Fruit fly (Drosophila melanogaster) whole organism, pupa: ENCODE data around the gene Hsp67Bc.

Source experiments
- CG10348 ChIP-seq: fragments of 200-800 bp; sonication (Bioruptor generic); IDR thresholded peaks from 2 replicates; pipeline ENCODE4 v1.3.6; 2022; ENCODE audit warnings: missing biosample characterization, missing genetic modification characterization
- CG12605 ChIP-seq: fragments of 200-800 bp; sonication (Bioruptor generic); IDR thresholded peaks from 2 replicates; pipeline ENCODE4 v1.3.6; 2022; ENCODE audit warnings: missing biosample characterization, missing genetic modification characterization
- CG13204 ChIP-seq: fragments of 200-800 bp; sonication (Bioruptor generic); optimal IDR thresholded peaks from 2 replicates; lab custom pipeline; 2018; ENCODE audit warnings: missing biosample characterization, mild to moderate bottlenecking, missing genetic modification characterization, moderate library complexity
- CG14655 ChIP-seq: fragments of 200-800 bp; sonication (Bioruptor generic); optimal IDR thresholded peaks from 3 replicates; lab custom pipeline; 2017; ENCODE audit warnings: mild to moderate bottlenecking, missing biosample characterization, missing genetic modification reagents, missing genetic modification characterization
- CG15710 ChIP-seq: fragments of 200-800 bp; sonication (Bioruptor generic); optimal IDR thresholded peaks from 2 replicates; lab custom pipeline; 2018; ENCODE audit warnings: missing biosample characterization, mild to moderate bottlenecking, missing genetic modification characterization, moderate library complexity
- CG17806 ChIP-seq: fragments of 200-800 bp; sonication (Bioruptor generic); optimal IDR thresholded peaks from 2 replicates; lab custom pipeline; 2018; ENCODE audit warnings: missing biosample characterization, mild to moderate bottlenecking, missing genetic modification characterization, moderate library complexity
- CG32121 ChIP-seq: fragments of 200-800 bp; sonication (Bioruptor generic); IDR thresholded peaks from 2 replicates; pipeline ENCODE4 v1.3.6; 2022; ENCODE audit warnings: missing biosample characterization, missing genetic modification characterization
- CG34367 ChIP-seq: fragments of 200-800 bp; sonication (Bioruptor generic); optimal IDR thresholded peaks from 2 replicates; lab custom pipeline; 2018; ENCODE audit warnings: missing biosample characterization, mild to moderate bottlenecking, missing genetic modification characterization
- CG4496 ChIP-seq: fragments of 200-800 bp; sonication (Bioruptor generic); IDR thresholded peaks from 3 replicates; pipeline ENCODE4 v1.3.6; 2022; ENCODE audit warnings: missing biosample characterization, missing genetic modification characterization
- CG8159 ChIP-seq: fragments of 200-800 bp; sonication (Bioruptor generic); optimal IDR thresholded peaks from 3 replicates; lab custom pipeline; 2018; ENCODE audit warnings: missing biosample characterization, mild to moderate bottlenecking, missing genetic modification characterization, moderate library complexity
- CG8301 ChIP-seq: fragments of 200-800 bp; sonication (Bioruptor generic); optimal IDR thresholded peaks from 2 replicates; lab custom pipeline; 2018; ENCODE audit warnings: missing biosample characterization, mild to moderate bottlenecking, missing genetic modification characterization
- CG9948 ChIP-seq: fragments of 200-800 bp; sonication (Bioruptor generic); optimal IDR thresholded peaks from 2 replicates; lab custom pipeline; 2018; ENCODE audit warnings: missing biosample characterization, mild to moderate bottlenecking, missing genetic modification characterization, moderate library complexity
- D1 ChIP-seq: fragments of 200-800 bp; sonication (Bioruptor generic); optimal IDR thresholded peaks from 2 replicates; lab custom pipeline; 2018; ENCODE audit warnings: missing biosample characterization, mild to moderate bottlenecking, missing genetic modification characterization, moderate library complexity
- EcR ChIP-seq: fragments of 200-800 bp; sonication (Bioruptor generic); optimal IDR thresholded peaks from 3 replicates; lab custom pipeline; 2019; ENCODE audit warnings: missing biosample characterization, missing genetic modification characterization, mild to moderate bottlenecking, moderate library complexity, missing genetic modification reagents
- Ets98B ChIP-seq: fragments of 200-800 bp; sonication (Bioruptor generic); IDR thresholded peaks from 2 replicates; pipeline ENCODE4 v1.3.6; 2022; ENCODE audit warnings: missing biosample characterization, missing genetic modification characterization
- Pif1A ChIP-seq: fragments of 200-800 bp; sonication (Bioruptor generic); optimal IDR thresholded peaks from 3 replicates; lab custom pipeline; 2016; ENCODE audit warnings: missing biosample characterization, missing genetic modification characterization
- Pif1B ChIP-seq: fragments of 200-800 bp; sonication (Bioruptor generic); optimal IDR thresholded peaks from 3 replicates; lab custom pipeline; 2016; ENCODE audit warnings: missing biosample characterization, missing genetic modification characterization
- Snoo ChIP-seq: fragments of 200-800 bp; sonication (Bioruptor generic); optimal IDR thresholded peaks from 3 replicates; lab custom pipeline; 2017; ENCODE audit warnings: missing biosample characterization, mild to moderate bottlenecking, missing genetic modification characterization, inconsistent platforms
- fd96Ca ChIP-seq: fragments of 200-800 bp; sonication (Bioruptor generic); IDR thresholded peaks from 3 replicates; pipeline ENCODE4 v1.3.6; 2022; ENCODE audit warnings: missing biosample characterization, missing genetic modification characterization
- gl ChIP-seq: fragments of 200-800 bp; sonication (Bioruptor generic); optimal IDR thresholded peaks from 2 replicates; lab custom pipeline; 2018; ENCODE audit warnings: missing biosample characterization, mild to moderate bottlenecking, missing genetic modification characterization
- rn ChIP-seq: fragments of 200-800 bp; sonication (Bioruptor generic); IDR thresholded peaks from 2 replicates; pipeline ENCODE4 v1.3.6; 2022; ENCODE audit warnings: missing biosample characterization, missing genetic modification characterization

Gene Hsp67Bc

dm6 chr3L:9345157-9345556, 27.1 kb downstream of the Hsp67Bc start:
- TF ChIP-seq CG4496 (GFP tag; lab: Robert Waterston, UW) (no peak), Pif1B (GFP tag; lab: Kevin White, UChicago) (no peak), Ets98B (GFP tag; lab: Robert Waterston, UW) (no peak), CG8301 (tag; lab: Kevin White, UChicago) (no peak), gl (tag; lab: Kevin White, UChicago) (no peak), CG32121 (GFP tag; lab: Robert Waterston, UW) (no peak), Snoo (tag; lab: Kevin White, UChicago) (no peak), CG15710 (tag; lab: Kevin White, UChicago) (no peak), Pif1A (GFP tag; lab: Kevin White, UChicago) (no peak)

- TF ChIP-seq CG12605 (GFP tag; lab: Robert Waterston, UW) (no peak), fd96Ca (GFP tag; lab: Robert Waterston, UW) (no peak), CG14655 (no peak), CG9948 (no peak), CG8159 (tag; lab: Kevin White, UChicago) (no peak), CG13204 (no peak), CG32121 (GFP tag; lab: Robert Waterston, UW) (no peak), gl (tag; lab: Kevin White, UChicago) (no peak), CG17806 (tag; lab: Kevin White, UChicago) (no peak), CG4496 (GFP tag; lab: Robert Waterston, UW) (no peak), D1 (no peak), Pif1B (GFP tag; lab: Kevin White, UChicago) (no peak), CG34367 (tag; lab: Kevin White, UChicago) (no peak), Ets98B (GFP tag; lab: Robert Waterston, UW) (no peak)
- TF ChIP-seq, all 21 proteins: peak for 0
Observed at dm6 chr3L:9343963-9344362, 28.3 kb downstream of the Hsp67Bc start.

- TF ChIP-seq gl (tag; lab: Kevin White, UChicago) (no peak), CG4496 (GFP tag; lab: Robert Waterston, UW) (peak; percentile 74)
Observed at dm6 chr3L:9340839-9341238, 31.5 kb downstream of the Hsp67Bc start.

dm6 chr3L:9340232-9340631, 32.1 kb downstream of the Hsp67Bc start:
- TF ChIP-seq CG8159 (tag; lab: Kevin White, UChicago) (no peak), D1 (no peak), CG9948 (no peak), CG12605 (GFP tag; lab: Robert Waterston, UW) (peak; percentile 55; the same call in 1 of the 2 replicates), CG14655 (no peak), CG34367 (tag; lab: Kevin White, UChicago) (no peak), CG13204 (no peak), rn (GFP tag; lab: Robert Waterston, UW) (no peak), CG10348 (no peak), fd96Ca (GFP tag; lab: Robert Waterston, UW) (peak; percentile 17; the same call in 1 of the 3 replicates), gl (tag; lab: Kevin White, UChicago) (no peak), CG17806 (tag; lab: Kevin White, UChicago) (no peak), CG32121 (GFP tag; lab: Robert Waterston, UW) (no peak), Ets98B (GFP tag; lab: Robert Waterston, UW) (peak; percentile 53; the same call in 1 of the 2 replicates), CG4496 (GFP tag; lab: Robert Waterston, UW) (peak; percentile 64), EcR (no peak), CG15710 (tag; lab: Kevin White, UChicago) (no peak), CG8301 (tag; lab: Kevin White, UChicago) (no peak), Snoo (tag; lab: Kevin White, UChicago) (no peak), Pif1B (GFP tag; lab: Kevin White, UChicago) (peak; percentile 8), Pif1A (GFP tag; lab: Kevin White, UChicago) (peak; percentile 10)

dm6 chr3L:9339021-9339420, 33.3 kb downstream of the Hsp67Bc start:
- TF ChIP-seq rn (GFP tag; lab: Robert Waterston, UW) (no peak), Pif1A (GFP tag; lab: Kevin White, UChicago) (no peak), CG8159 (tag; lab: Kevin White, UChicago) (no peak), CG15710 (tag; lab: Kevin White, UChicago) (no peak), CG14655 (no peak), CG12605 (GFP tag; lab: Robert Waterston, UW) (no peak), Snoo (tag; lab: Kevin White, UChicago) (no peak), CG17806 (tag; lab: Kevin White, UChicago) (no peak), Ets98B (GFP tag; lab: Robert Waterston, UW) (no peak), CG8301 (tag; lab: Kevin White, UChicago) (no peak), gl (tag; lab: Kevin White, UChicago) (no peak), CG32121 (GFP tag; lab: Robert Waterston, UW) (no peak), CG10348 (no peak), Pif1B (GFP tag; lab: Kevin White, UChicago) (no peak), CG9948 (no peak), fd96Ca (GFP tag; lab: Robert Waterston, UW) (no peak)

- TF ChIP-seq EcR (no peak), Pif1A (GFP tag; lab: Kevin White, UChicago) (no peak), D1 (no peak), Pif1B (GFP tag; lab: Kevin White, UChicago) (no peak), rn (GFP tag; lab: Robert Waterston, UW) (no peak), CG17806 (tag; lab: Kevin White, UChicago) (no peak), fd96Ca (GFP tag; lab: Robert Waterston, UW) (no peak), CG9948 (no peak), CG34367 (tag; lab: Kevin White, UChicago) (no peak), gl (tag; lab: Kevin White, UChicago) (no peak), CG4496 (GFP tag; lab: Robert Waterston, UW) (no peak), CG32121 (GFP tag; lab: Robert Waterston, UW) (no peak), CG15710 (tag; lab: Kevin White, UChicago) (no peak), CG13204 (no peak), CG10348 (no peak), CG14655 (no peak), Snoo (tag; lab: Kevin White, UChicago) (no peak), CG8159 (tag; lab: Kevin White, UChicago) (no peak), Ets98B (GFP tag; lab: Robert Waterston, UW) (no peak)
- TF ChIP-seq, all 21 proteins: peak for 0
Observed at dm6 chr3L:9338510-9338909, 33.8 kb downstream of the Hsp67Bc start, which contains the start of gene PGRP-LC. Gene PGRP-LC, plus strand, starts transcription at chr3L:9338810.
